Worm (Caenorhabditis elegans) whole organism, L4 larva: ENCODE data around the gene Y54G2A.52.

Source experiments
- R02D3.7 ChIP-seq: fragments of 150-350 bp; sonication (generic microtip); optimal IDR thresholded peaks from 3 replicates; lab custom pipeline; 2014; ENCODE audit warnings: missing biosample characterization, missing genetic modification characterization
- Y75B8A.6 ChIP-seq: fragments of 200-800 bp; sonication (Bioruptor generic); IDR thresholded peaks from 2 replicates; pipeline ENCODE4 v1.3.6; 2022; ENCODE audit warnings: missing genetic modification reagents, missing genetic modification characterization, missing compliant biosample characterization
- ZK546.5 ChIP-seq, 2 experiments: sonication (generic microtip); optimal IDR thresholded peaks; 2 replicates each; lab custom pipeline; 2017; ENCODE audit warnings: missing biosample characterization in 2 of 2, missing genetic modification characterization in 2 of 2
- ceh-20 ChIP-seq: fragments of 200-800 bp; sonication (Bioruptor generic); IDR thresholded peaks from 2 replicates; pipeline ENCODE4 v1.3.6; 2022; ENCODE audit warnings: missing genetic modification reagents, missing genetic modification characterization, missing compliant biosample characterization
- ces-1 ChIP-seq: fragments of 150-350 bp; sonication (generic microtip); optimal IDR thresholded peaks from 4 replicates; lab custom pipeline; 2014; ENCODE audit warnings: missing biosample characterization, missing genetic modification reagents, missing genetic modification characterization
- ctbp-1 ChIP-seq: fragments of 200-800 bp; sonication (Bioruptor generic); IDR thresholded peaks from 2 replicates; pipeline ENCODE4 v1.3.6; 2022; ENCODE audit warnings: missing genetic modification reagents, missing genetic modification characterization, missing compliant biosample characterization
- daf-16 ChIP-seq, 3 experiments: sonication (generic microtip); optimal IDR thresholded peaks; 2 replicates each; lab custom pipeline; 2016 to 2017; ENCODE audit warnings: missing genetic modification characterization in 3 of 3, missing genetic modification reagents in 3 of 3, mild to moderate bottlenecking in 2 of 3, missing compliant biosample characterization in 2 of 3, missing biosample characterization in 1 of 3, moderate library complexity in 1 of 3
- dmd-6 ChIP-seq: fragments of 200-800 bp; sonication (Bioruptor generic); IDR thresholded peaks from 2 replicates; pipeline ENCODE4 v1.3.6; 2022; ENCODE audit warnings: missing genetic modification reagents, missing genetic modification characterization, missing compliant biosample characterization
- dpl-1 ChIP-seq: fragments of 150-350 bp; optimal IDR thresholded peaks from 2 replicates; lab custom pipeline; 2014; ENCODE audit warnings: missing biosample characterization, missing genetic modification reagents, missing genetic modification characterization
- duxl-1 ChIP-seq: sonication (generic microtip); optimal IDR thresholded peaks from 2 replicates; lab custom pipeline; 2016; ENCODE audit warnings: mild to moderate bottlenecking, missing genetic modification characterization, moderate library complexity, missing compliant biosample characterization; ENCODE audit not compliant: poor library complexity
- dve-1 ChIP-seq: sonication (generic microtip); optimal IDR thresholded peaks from 2 replicates; lab custom pipeline; 2017; ENCODE audit warnings: antibody characterized with exemption, mild to moderate bottlenecking, missing genetic modification characterization, missing compliant biosample characterization; ENCODE audit not compliant: insufficient read depth
- egl-43 ChIP-seq: fragments of 200-800 bp; sonication (Bioruptor generic); IDR thresholded peaks from 2 replicates; pipeline ENCODE4 v1.3.6; 2022; ENCODE audit warnings: missing genetic modification reagents, missing genetic modification characterization, missing compliant biosample characterization
- fkh-10 ChIP-seq: fragments of 150-350 bp; optimal IDR thresholded peaks from 2 replicates; lab custom pipeline; 2014; ENCODE audit warnings: missing biosample characterization, missing genetic modification reagents, missing genetic modification characterization
- fos-1 ChIP-seq: fragments of 150-350 bp; optimal IDR thresholded peaks from 2 replicates; lab custom pipeline; 2014; ENCODE audit warnings: missing biosample characterization, missing genetic modification characterization
- hlh-11 ChIP-seq: fragments of 200-800 bp; sonication (Bioruptor generic); optimal IDR thresholded peaks from 2 replicates; lab custom pipeline; 2018; ENCODE audit warnings: mild to moderate bottlenecking, missing genetic modification characterization, missing compliant biosample characterization
- lin-13 ChIP-seq: fragments of 150-350 bp; optimal IDR thresholded peaks from 2 replicates; lab custom pipeline; 2014; ENCODE audit warnings: missing biosample characterization, missing genetic modification reagents, missing genetic modification characterization
- lin-15B ChIP-seq: fragments of 150-350 bp; sonication (generic microtip); optimal IDR thresholded peaks from 3 replicates; lab custom pipeline; 2014; ENCODE audit warnings: missing biosample characterization, missing genetic modification characterization
- lin-29 ChIP-seq: fragments of 200-800 bp; sonication (Bioruptor generic); IDR thresholded peaks from 2 replicates; pipeline ENCODE4 v1.3.6; 2022; ENCODE audit warnings: missing genetic modification reagents, missing genetic modification characterization, missing compliant biosample characterization
- lin-38 ChIP-seq: fragments of 200-800 bp; sonication (Bioruptor generic); IDR thresholded peaks from 2 replicates; pipeline ENCODE4 v1.3.6; 2022; ENCODE audit warnings: missing genetic modification reagents, missing genetic modification characterization, missing compliant biosample characterization
- lin-39 ChIP-seq: fragments of 150-350 bp; optimal IDR thresholded peaks from 2 replicates; lab custom pipeline; 2014; ENCODE audit warnings: missing biosample characterization, missing genetic modification reagents, missing genetic modification characterization
- lsy-2 ChIP-seq, 2 experiments: fragments of 150-350 bp in 1 of 2; sonication (generic microtip) in 1 of 2; optimal IDR thresholded peaks; 2 replicates each; lab custom pipeline; 2014 to 2017; ENCODE audit warnings: missing biosample characterization in 2 of 2, missing genetic modification characterization in 2 of 2
- mep-1 ChIP-seq: fragments of 150-350 bp; sonication (generic microtip); optimal IDR thresholded peaks from 3 replicates; lab custom pipeline; 2014; ENCODE audit warnings: missing biosample characterization, missing genetic modification characterization
- mes-2 ChIP-seq: sonication (generic microtip); optimal IDR thresholded peaks from 2 replicates; lab custom pipeline; 2016; ENCODE audit warnings: missing genotype, mild to moderate bottlenecking, missing genetic modification characterization, missing compliant biosample characterization; ENCODE audit not compliant: poor library complexity, severe bottlenecking
- mxl-2 ChIP-seq: fragments of 200-800 bp; sonication (Bioruptor generic); conservative IDR thresholded peaks from 2 replicates; pipeline ENCODE4 v1.3.6; 2022; ENCODE audit warnings: missing genetic modification reagents, missing genetic modification characterization, missing compliant biosample characterization
- nhr-10 ChIP-seq: fragments of 150-350 bp; optimal IDR thresholded peaks from 2 replicates; lab custom pipeline; 2014; ENCODE audit warnings: missing biosample characterization, missing genetic modification characterization
- nhr-28 ChIP-seq: fragments of 150-350 bp; optimal IDR thresholded peaks from 2 replicates; lab custom pipeline; 2014; ENCODE audit warnings: missing biosample characterization, missing genetic modification characterization
- nhr-42 ChIP-seq: fragments of 200-800 bp; sonication (Bioruptor generic); IDR thresholded peaks from 2 replicates; pipeline ENCODE4 v1.3.6; 2022; ENCODE audit warnings: missing genetic modification characterization, missing compliant biosample characterization
- nhr-6 ChIP-seq: fragments of 150-350 bp; optimal IDR thresholded peaks from 2 replicates; lab custom pipeline; 2014; ENCODE audit warnings: missing biosample characterization, missing genetic modification characterization
- nhr-77 ChIP-seq: fragments of 150-350 bp; optimal IDR thresholded peaks from 2 replicates; lab custom pipeline; 2014; ENCODE audit warnings: missing biosample characterization, missing genetic modification characterization
- pha-4 ChIP-seq, 2 experiments: fragments of 150-350 bp in 1 of 2; fragments of 200-800 bp in 1 of 2; sonication (Bioruptor generic) in 1 of 2; IDR thresholded peaks in 1 of 2; optimal IDR thresholded peaks in 1 of 2; 2 replicates each; pipeline versions ENCODE4 v1.3.6 to Lab custom; 2014 to 2022; ENCODE audit warnings: missing genetic modification characterization in 2 of 2, missing genetic modification reagents in 2 of 2, missing biosample characterization in 1 of 2, missing compliant biosample characterization in 1 of 2
- php-3 ChIP-seq: fragments of 200-800 bp; sonication (Bioruptor generic); IDR thresholded peaks from 2 replicates; pipeline ENCODE4 v1.3.6; 2022; ENCODE audit warnings: missing genetic modification reagents, missing genetic modification characterization, missing compliant biosample characterization
- pqm-1 ChIP-seq: sonication (generic microtip); optimal IDR thresholded peaks from 2 replicates; lab custom pipeline; 2017; ENCODE audit warnings: missing biosample characterization, missing genetic modification characterization
- skn-1 ChIP-seq: fragments of 150-350 bp; optimal IDR thresholded peaks from 2 replicates; lab custom pipeline; 2014; ENCODE audit warnings: missing biosample characterization, missing genetic modification characterization
- snpc-4 ChIP-seq: fragments of 150-350 bp; optimal IDR thresholded peaks from 2 replicates; lab custom pipeline; 2014; ENCODE audit warnings: missing biosample characterization, missing genetic modification characterization
- spr-3 ChIP-seq: fragments of 200-800 bp; sonication (Bioruptor generic); optimal IDR thresholded peaks from 2 replicates; lab custom pipeline; 2018; ENCODE audit warnings: mild to moderate bottlenecking, missing genetic modification characterization, missing compliant biosample characterization
- tag-97 ChIP-seq: fragments of 200-800 bp; sonication (Bioruptor generic); IDR thresholded peaks from 2 replicates; pipeline ENCODE4 v1.3.6; 2022; ENCODE audit warnings: missing genetic modification characterization, missing compliant biosample characterization
- unc-39 ChIP-seq: sonication (generic microtip); optimal IDR thresholded peaks from 2 replicates; lab custom pipeline; 2017; ENCODE audit warnings: missing biosample characterization, missing genetic modification characterization
- unc-62 ChIP-seq, 3 experiments: fragments of 150-350 bp in 1 of 3; sonication (generic microtip); optimal IDR thresholded peaks in 2 of 3; peaks in 1 of 3; 1 replicate in 1 of 3; 2 replicates in 2 of 3; lab custom pipeline; 2014 to 2017; ENCODE audit warnings: missing biosample characterization in 3 of 3, missing genetic modification characterization in 3 of 3, missing genetic modification reagents in 3 of 3, missing genotype in 1 of 3

Y54G2A.52 gene

DNA sequence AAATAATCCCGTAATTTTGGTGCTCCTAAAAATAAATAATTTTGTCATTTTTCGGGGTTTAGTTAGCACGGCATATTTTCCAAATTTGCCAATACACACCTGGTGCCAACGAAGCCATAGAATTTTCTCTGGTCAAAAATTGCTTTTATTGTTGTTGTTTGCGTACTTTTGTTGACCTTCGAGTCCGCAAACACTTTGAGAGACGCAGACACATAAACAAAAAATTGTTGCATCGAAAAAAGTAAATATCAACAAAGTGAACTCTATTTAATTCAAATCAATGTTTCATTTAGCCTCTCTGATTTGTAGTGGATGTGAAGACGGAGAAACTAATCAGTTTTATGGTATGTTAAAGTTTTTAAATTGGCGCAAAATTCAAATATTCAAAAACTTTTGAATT lies 47.8 kb upstream of the Y54G2A.52 start, which contains the start of gene Y54G2A.40:
Y54G2A.40 (plus strand) TSS at position 213 of the 400 bp plus-strand sequence.
- TF ChIP-seq daf-16 (GFP tag; optimal IDR thresholded peaks at IDR 0.05; lab: Kevin White, UChicago) (peak in 1 of 2 experiments; percentile 81), daf-16 (tag; optimal IDR thresholded peaks at IDR 0.05; lab: Kevin White, UChicago) (peak; percentile 91), nhr-77 (tag; lab: Kevin White, UChicago) (peak; percentile 4), mep-1 (tag; lab: Kevin White, UChicago) (peak; percentile 14), dve-1 (tag; lab: Kevin White, UChicago) (peak; percentile 28), nhr-10 (tag; lab: Kevin White, UChicago) (no peak), dpl-1 (peak; percentile 33), lin-38 (GFP tag; lab: Robert Waterston, UW) (peak; percentile 30; the same call in 1 of the 2 replicates), lsy-2 (tag; optimal IDR thresholded peaks at IDR 0.05; lab: Kevin White, UChicago) (peak in 1 of 2 experiments; percentile 76), pha-4 (GFP tag; IDR thresholded peaks at IDR 0.05; lab: Robert Waterston, UW) (no peak), pha-4 (tag; optimal IDR thresholded peaks at IDR 0.05; lab: Kevin White, UChicago) (peak; percentile 80), lin-15B (tag; lab: Kevin White, UChicago) (no peak), spr-3 (no peak), mes-2 (tag; lab: Kevin White, UChicago) (peak; percentile 62)
- TF ChIP-seq, all 104 proteins: peak for 9

DNA sequence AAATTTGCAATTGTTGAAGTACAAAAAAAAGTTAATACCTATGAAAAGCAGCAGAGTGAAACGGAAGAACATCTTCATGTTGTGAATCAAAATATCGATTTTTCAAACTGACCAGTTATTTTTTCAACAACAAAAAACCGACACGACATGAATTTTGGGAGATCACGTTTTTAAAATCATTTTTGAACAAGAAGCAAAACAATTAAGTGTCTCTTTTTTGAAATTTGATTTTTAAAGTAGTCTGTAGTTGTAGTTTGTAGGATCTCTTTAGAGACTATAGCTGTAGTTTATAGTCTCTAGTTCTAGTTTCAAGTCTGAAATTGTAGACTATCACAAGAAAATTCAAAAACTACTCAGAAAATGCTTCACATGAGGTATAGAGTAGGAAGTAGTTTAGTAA lies 45.4 kb upstream of the Y54G2A.52 start, which contains the start of gene Y54G2A.15:
Y54G2A.15 (minus strand) TSS at position 101 of the 400 bp plus-strand sequence.
- no peak for TF ChIP-seq ces-1 (GFP tag; lab: Kevin White, UChicago)
- no peak for TF ChIP-seq egl-43 (GFP tag; lab: Robert Waterston, UW)
- TF ChIP-seq tag-97 (GFP tag; lab: Robert Waterston, UW), result no peak
- TF ChIP-seq nhr-42 (GFP tag; lab: Robert Waterston, UW), result no peak
- no peak for TF ChIP-seq unc-39 (tag; lab: Kevin White, UChicago)
- no peak for TF ChIP-seq lin-13 (GFP tag; lab: Kevin White, UChicago)
- TF ChIP-seq R02D3.7, result no peak
- TF ChIP-seq nhr-6 (tag; lab: Kevin White, UChicago), result no peak
- TF ChIP-seq fkh-10 (GFP tag; lab: Kevin White, UChicago), result no peak
- no peak for TF ChIP-seq ctbp-1 (GFP tag; lab: Robert Waterston, UW)
- no peak for TF ChIP-seq nhr-28 (tag; lab: Kevin White, UChicago)
- no peak for TF ChIP-seq duxl-1 (tag; lab: Kevin White, UChicago)
- TF ChIP-seq Y75B8A.6 (GFP tag; lab: Robert Waterston, UW), result no peak
- no peak for TF ChIP-seq lin-29 (GFP tag; lab: Robert Waterston, UW)
- TF ChIP-seq daf-16 (GFP tag; optimal IDR thresholded peaks at IDR 0.05; lab: Kevin White, UChicago), result no peak
- TF ChIP-seq daf-16 (tag; optimal IDR thresholded peaks at IDR 0.05; lab: Kevin White, UChicago), result no peak
- no peak for TF ChIP-seq fos-1 (tag; lab: Kevin White, UChicago)
- no peak for TF ChIP-seq mxl-2
- TF ChIP-seq ZK546.5 (tag; optimal IDR thresholded peaks at IDR 0.05; lab: Kevin White, UChicago), result no peak
- TF ChIP-seq snpc-4, result no peak
- no peak for TF ChIP-seq dve-1 (tag; lab: Kevin White, UChicago)

DNA sequence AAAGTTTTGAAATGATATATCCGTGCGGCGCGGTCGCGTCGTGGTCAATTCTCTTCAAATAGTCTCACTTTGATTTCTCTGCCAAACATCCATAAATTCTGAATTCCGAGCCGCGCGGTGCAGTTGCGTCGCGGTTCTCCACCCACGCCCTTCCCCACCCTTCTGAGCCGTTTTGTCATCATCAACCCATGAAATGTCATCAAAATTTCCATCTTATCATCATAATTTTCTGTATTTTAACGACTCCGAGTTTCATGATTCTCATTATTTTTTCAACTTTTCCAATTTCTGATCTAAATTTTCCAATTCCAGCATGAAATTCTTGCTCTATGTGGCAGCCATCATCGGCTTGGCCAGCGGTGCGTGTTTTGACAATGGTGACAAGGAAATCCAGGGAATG lies 43.7 kb upstream of the Y54G2A.52 start, which contains the start of gene clec-84:
clec-84 (plus strand) TSS at position 301 of the 400 bp plus-strand sequence.
- no peak for TF ChIP-seq ceh-20 (GFP tag; lab: Robert Waterston, UW)
- TF ChIP-seq lin-15B (tag; lab: Kevin White, UChicago), result no peak
- TF ChIP-seq lin-39, result no peak

DNA sequence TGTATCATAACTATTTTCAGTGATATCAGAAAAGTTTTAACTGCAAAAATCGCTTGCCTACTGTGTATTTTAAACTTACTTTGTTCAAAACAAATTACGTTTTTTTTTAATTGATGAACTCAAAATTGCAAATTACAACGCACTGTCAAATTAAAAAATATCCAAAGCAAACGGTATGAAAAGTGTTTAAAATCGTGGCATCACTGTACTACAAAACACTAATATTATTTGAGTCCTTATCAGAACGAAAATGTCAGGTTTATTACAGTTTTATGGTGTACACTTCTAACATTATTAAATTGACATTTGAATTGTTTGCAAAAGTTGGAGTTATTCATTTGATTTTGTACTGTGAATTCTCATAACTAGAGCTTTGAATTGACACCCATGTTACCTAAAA lies 42.8 kb upstream of the Y54G2A.52 start, which contains the start of gene clec-83:
clec-83 (minus strand) TSS at position 213 of the 400 bp plus-strand sequence.
- peak; percentile 58 for TF ChIP-seq pqm-1 (tag; lab: Kevin White, UChicago)
- TF ChIP-seq daf-16 (GFP tag; optimal IDR thresholded peaks at IDR 0.05; lab: Kevin White, UChicago), result no peak
- peak; percentile 45 for TF ChIP-seq daf-16 (tag; optimal IDR thresholded peaks at IDR 0.05; lab: Kevin White, UChicago)
- peak; percentile 55 for TF ChIP-seq dmd-6 (GFP tag; lab: Robert Waterston, UW)
- TF ChIP-seq unc-62 (GFP tag; optimal IDR thresholded peaks at IDR 0.05 in 1 of 2; lab: Kevin White, UChicago), result no peak
- TF ChIP-seq unc-62 (tag; optimal IDR thresholded peaks at IDR 0.05; lab: Kevin White, UChicago), result no peak
- TF ChIP-seq skn-1 (tag; lab: Kevin White, UChicago), result no peak
- peak; percentile 11 for TF ChIP-seq hlh-11 (tag; lab: Kevin White, UChicago)
- TF ChIP-seq php-3 (GFP tag; lab: Robert Waterston, UW), result peak; percentile 37; the same call in 1 of the 2 replicates
- peak; percentile 19 for TF ChIP-seq nhr-77 (tag; lab: Kevin White, UChicago)
- TF ChIP-seq dve-1 (tag; lab: Kevin White, UChicago), result peak; percentile 29
- TF ChIP-seq nhr-28 (tag; lab: Kevin White, UChicago), result peak; percentile 82
